Worm (Caenorhabditis elegans): ENCODE results near the gene prp-18.

prp-18 gene

ce11 chrIV:9855712-9856111 lies 28.5 kb downstream of the prp-18 start, which contains the start of gene K07F5.12:
K07F5.12 (plus strand) TSS chrIV:9856012.
- TF ChIP-seq mdl-1 (tag; optimal IDR thresholded peaks at IDR 0.05), result no peak
- TF ChIP-seq skn-1 (tag; optimal IDR thresholded peaks at IDR 0.05), result no peak
- TF ChIP-seq nhr-76 (tag; optimal IDR thresholded peaks at IDR 0.05), result no peak
- TF ChIP-seq aly-2 (tag; optimal IDR thresholded peaks at IDR 0.05), result no peak
- no peak for TF ChIP-seq jun-1 (tag; optimal IDR thresholded peaks at IDR 0.05)
- TF ChIP-seq mml-1 (tag; optimal IDR thresholded peaks at IDR 0.05), result no peak
- no peak for TF ChIP-seq ztf-4 (tag; optimal IDR thresholded peaks at IDR 0.05)
- TF ChIP-seq nhr-12 (tag; optimal IDR thresholded peaks at IDR 0.05), result no peak
- TF ChIP-seq daf-12 (tag; optimal IDR thresholded peaks at IDR 0.05), result no peak
- TF ChIP-seq R02D3.7 (tag; optimal IDR thresholded peaks at IDR 0.05), result no peak
- no peak for TF ChIP-seq ceh-82 (tag; optimal IDR thresholded peaks at IDR 0.05)
- no peak for TF ChIP-seq zag-1 (tag; optimal IDR thresholded peaks at IDR 0.05)
- TF ChIP-seq ztf-11 (tag; optimal IDR thresholded peaks at IDR 0.05), result no peak
- TF ChIP-seq nhr-28 (tag; optimal IDR thresholded peaks at IDR 0.05), result no peak
- TF ChIP-seq eor-1 (tag; optimal IDR thresholded peaks at IDR 0.05), result no peak

- TF ChIP-seq lin-15B (tag; optimal IDR thresholded peaks at IDR 0.05) (no peak), elt-2 (tag; optimal IDR thresholded peaks at IDR 0.05) (peak; percentile 64), pqm-1 (tag; optimal IDR thresholded peaks at IDR 0.05) (peak; percentile 39), pha-4 (tag; optimal IDR thresholded peaks at IDR 0.05) (peak; percentile 73)
Observed at ce11 chrIV:9854952-9855351, 29.2 kb downstream of the prp-18 start.

- no peak for TF ChIP-seq nhr-11 (tag; optimal IDR thresholded peaks at IDR 0.05)
- TF ChIP-seq fos-1 (tag; optimal IDR thresholded peaks at IDR 0.05), result no peak
- no peak for TF ChIP-seq egl-5 (tag; optimal IDR thresholded peaks at IDR 0.05)
- TF ChIP-seq unc-62 (GFP tag; optimal IDR thresholded peaks at IDR 0.05), result no peak
- TF ChIP-seq ceh-28 (tag; optimal IDR thresholded peaks at IDR 0.05), result no peak
- TF ChIP-seq ama-1 (optimal IDR thresholded peaks at IDR 0.05), result no peak
- TF ChIP-seq mdl-1 (tag; optimal IDR thresholded peaks at IDR 0.05), result no peak
Observed at ce11 chrIV:9852818-9853466, 31.2 kb downstream of the prp-18 start.

ce11 chrIV:9852250-9852649 lies 31.9 kb downstream of the prp-18 start, which contains the start of gene ssq-1:
ssq-1 (plus strand) TSS chrIV:9852550.
- no peak for TF ChIP-seq skn-1 (tag; optimal IDR thresholded peaks at IDR 0.05)
- no peak for TF ChIP-seq pha-4 (tag; optimal IDR thresholded peaks at IDR 0.05)
- no peak for TF ChIP-seq aly-2 (tag; optimal IDR thresholded peaks at IDR 0.05)
- TF ChIP-seq nhr-23 (tag; optimal IDR thresholded peaks at IDR 0.05), result no peak
- no peak for TF ChIP-seq ztf-11 (tag; optimal IDR thresholded peaks at IDR 0.05)
- no peak for TF ChIP-seq ceh-28 (tag; optimal IDR thresholded peaks at IDR 0.05)
- TF ChIP-seq ZK546.5 (tag; optimal IDR thresholded peaks at IDR 0.05), result no peak
- no peak for TF ChIP-seq ceh-9 (tag; optimal IDR thresholded peaks at IDR 0.05)
- TF ChIP-seq R02D3.7 (tag; optimal IDR thresholded peaks at IDR 0.05), result no peak
- TF ChIP-seq nhr-77 (tag; optimal IDR thresholded peaks at IDR 0.05), result no peak
- no peak for TF ChIP-seq ztf-4 (tag; optimal IDR thresholded peaks at IDR 0.05)
- TF ChIP-seq nhr-25 (tag; optimal IDR thresholded peaks at IDR 0.05), result no peak
- no peak for TF ChIP-seq jun-1 (tag; optimal IDR thresholded peaks at IDR 0.05)
- no peak for TF ChIP-seq nhr-237 (tag; optimal IDR thresholded peaks at IDR 0.05)
- TF ChIP-seq pqm-1 (tag; optimal IDR thresholded peaks at IDR 0.05), result no peak
- no peak for TF ChIP-seq nhr-12 (tag; optimal IDR thresholded peaks at IDR 0.05)
- TF ChIP-seq nhr-43 (tag; optimal IDR thresholded peaks at IDR 0.05; ENCODE audit: poor library complexity, severe bottlenecking), result no peak
- TF ChIP-seq ceh-82 (tag; optimal IDR thresholded peaks at IDR 0.05), result no peak
- TF ChIP-seq elt-1 (tag; optimal IDR thresholded peaks at IDR 0.05), result no peak

ce11 chrIV:9850931-9851330 lies 33.3 kb downstream of the prp-18 start, which contains the start of gene ssp-10:
ssp-10 (minus strand) TSS chrIV:9851031.
- TF ChIP-seq elt-3 (tag; optimal IDR thresholded peaks at IDR 0.05) (no peak), fos-1 (tag; optimal IDR thresholded peaks at IDR 0.05) (no peak), mml-1 (tag; optimal IDR thresholded peaks at IDR 0.05) (no peak)

All from whole organism, L3 larva.